Worm (Caenorhabditis elegans): ENCODE measurements around the gene srxa-8.

- TF ChIP-seq dao-5 (tag; optimal IDR thresholded peaks at IDR 0.05) (no peak), him-1 (tag; optimal IDR thresholded peaks at IDR 0.05) (no peak), W03F9.2 (tag; optimal IDR thresholded peaks at IDR 0.05) (no peak)
Measured at ce11 chrX:13293023-13293422, 15.6 kb downstream of the srxa-8 start.

Measured in whole organism, L4/young adult.